Fruit fly (Drosophila melanogaster) whole organism: ENCODE measurements around the gene cindr.

Experiments
- Dll ChIP-seq: fragments of >200 bp; optimal IDR thresholded peaks from 2 replicates; lab custom pipeline; 2017
- pan ChIP-seq: fragments of >200 bp; optimal IDR thresholded peaks from 2 replicates; lab custom pipeline; 2017
- usp ChIP-seq: fragments of >200 bp; optimal IDR thresholded peaks from 2 replicates; lab custom pipeline; 2017; ENCODE audit warnings: missing biosample characterization, missing genetic modification characterization, mixed read lengths

DNA sequence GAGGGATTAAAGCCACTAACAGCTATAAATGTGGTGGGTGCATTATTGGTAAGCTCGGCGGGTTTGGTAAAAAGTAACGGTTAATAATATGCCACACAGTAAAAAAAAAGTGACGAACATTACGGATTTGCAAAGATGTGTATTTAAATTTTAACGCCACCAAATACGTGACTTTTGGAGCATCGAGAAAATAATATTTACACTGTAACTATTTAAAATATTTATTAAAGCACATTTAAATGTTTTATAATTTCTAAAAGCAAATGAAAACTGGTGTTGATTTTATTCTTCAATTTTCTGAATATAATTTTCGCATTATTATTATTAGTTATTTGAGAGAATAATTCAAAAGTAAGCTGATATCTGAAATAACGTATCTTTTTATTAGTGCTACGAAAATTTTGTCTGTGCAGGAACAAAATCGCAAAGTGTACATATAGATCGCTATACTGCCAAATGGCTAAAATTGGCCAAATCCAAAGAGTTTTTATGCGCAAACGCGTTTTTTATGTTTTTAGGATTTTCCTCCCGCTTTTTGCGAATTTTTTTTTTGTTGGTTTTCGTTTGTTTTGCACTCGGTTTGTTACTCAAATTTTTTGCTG lies 20.1 kb downstream of the cindr start:
- TF ChIP-seq usp (GFP tag; lab: Kevin White, UChicago), result no peak
- no peak for TF ChIP-seq Dll (lab: Kevin White, UChicago)
- TF ChIP-seq pan (lab: Kevin White, UChicago), result no peak
